Worm (Caenorhabditis elegans): ENCODE data around the gene H18N23.2.

- TF ChIP-seq F13H6.1 (tag; optimal IDR thresholded peaks at IDR 0.05) (no peak), nhr-12 (tag; optimal IDR thresholded peaks at IDR 0.05) (no peak), aly-2 (tag; optimal IDR thresholded peaks at IDR 0.05) (no peak), elt-3 (tag; optimal IDR thresholded peaks at IDR 0.05) (no peak), mdl-1 (tag; optimal IDR thresholded peaks at IDR 0.05) (peak; percentile 30 to 66)
Observed at ce11 chrX:17638460-17638859, 2.2 kb downstream of the H18N23.2 start.

Measured in whole organism, L2 larva.